Fruit fly (Drosophila melanogaster) whole organism, prepupa: ENCODE results near the gene ZnT35C.
A peak's percentile ranks its signal among the peaks of the same experiment; 100 is the strongest.

Experiments used
- Blimp-1 ChIP-seq: fragments of 200-800 bp; sonication (Bioruptor generic); optimal IDR thresholded peaks from 3 replicates; lab custom pipeline; 2017; ENCODE audit warnings: missing biosample characterization, missing genetic modification characterization, mild to moderate bottlenecking, moderate library complexity, missing genetic modification reagents
- CG10631 ChIP-seq: fragments of 200-800 bp; sonication (Bioruptor generic); optimal IDR thresholded peaks from 2 replicates; lab custom pipeline; 2016; ENCODE audit warnings: missing biosample characterization, missing genetic modification characterization
- CG10669 ChIP-seq: fragments of 200-800 bp; sonication (Bioruptor generic); optimal IDR thresholded peaks from 3 replicates; lab custom pipeline; 2018; ENCODE audit warnings: missing biosample characterization, mild to moderate bottlenecking, missing genetic modification characterization, moderate library complexity
- CG11294 ChIP-seq: fragments of 200-800 bp; sonication (Bioruptor generic); IDR thresholded peaks from 2 replicates; pipeline ENCODE4 v1.3.6; 2022; ENCODE audit warnings: missing biosample characterization, missing genetic modification characterization
- CG11762 ChIP-seq: fragments of 200-800 bp; sonication (Bioruptor generic); optimal IDR thresholded peaks from 3 replicates; lab custom pipeline; 2016; ENCODE audit warnings: missing biosample characterization, missing genetic modification characterization; ENCODE audit not compliant: insufficient read depth
- CG11902 ChIP-seq: fragments of 200-800 bp; sonication (Bioruptor generic); optimal IDR thresholded peaks from 3 replicates; lab custom pipeline; 2016; ENCODE audit warnings: missing biosample characterization, missing genetic modification characterization
- CG15336 ChIP-seq: fragments of 200-800 bp; sonication (Bioruptor generic); IDR thresholded peaks from 2 replicates; pipeline ENCODE4 v1.3.6; 2022; ENCODE audit warnings: missing biosample characterization, missing genetic modification characterization
- CG1621 ChIP-seq: fragments of 200-800 bp; sonication (Bioruptor generic); optimal IDR thresholded peaks from 3 replicates; lab custom pipeline; 2018; ENCODE audit warnings: missing biosample characterization, mild to moderate bottlenecking, missing genetic modification characterization
- CG16779 ChIP-seq: fragments of 200-800 bp; sonication (Bioruptor generic); optimal IDR thresholded peaks from 3 replicates; lab custom pipeline; 2017; ENCODE audit warnings: missing biosample characterization, mild to moderate bottlenecking, missing genetic modification characterization
- CG3032 ChIP-seq: fragments of 200-800 bp; optimal IDR thresholded peaks from 2 replicates; lab custom pipeline; 2019; ENCODE audit warnings: missing biosample characterization, mild to moderate bottlenecking, missing genetic modification characterization, moderate library complexity
- CG31627 ChIP-seq: fragments of 200-800 bp; sonication (Bioruptor generic); optimal IDR thresholded peaks from 3 replicates; lab custom pipeline; 2016; ENCODE audit warnings: missing biosample characterization, missing genetic modification characterization
- CG32006 ChIP-seq: fragments of 200-800 bp; sonication (Bioruptor generic); optimal IDR thresholded peaks from 3 replicates; lab custom pipeline; 2017; ENCODE audit warnings: missing biosample characterization, mild to moderate bottlenecking, missing genetic modification characterization
- CG34406 ChIP-seq: fragments of 200-800 bp; sonication (Bioruptor generic); optimal IDR thresholded peaks from 3 replicates; lab custom pipeline; 2016; ENCODE audit warnings: missing biosample characterization, missing genetic modification characterization
- CG3919 ChIP-seq: fragments of 200-800 bp; sonication (Bioruptor generic); optimal IDR thresholded peaks from 3 replicates; lab custom pipeline; 2016; ENCODE audit warnings: missing biosample characterization, missing genetic modification characterization
- CG6276 ChIP-seq: fragments of 200-800 bp; sonication (Bioruptor generic); optimal IDR thresholded peaks from 2 replicates; lab custom pipeline; 2017; ENCODE audit warnings: missing biosample characterization, mild to moderate bottlenecking, missing genetic modification characterization
- CG6808 ChIP-seq: fragments of 200-800 bp; sonication (Bioruptor generic); optimal IDR thresholded peaks from 3 replicates; lab custom pipeline; 2017; ENCODE audit warnings: missing biosample characterization, missing genetic modification characterization, mild to moderate bottlenecking, moderate library complexity, missing genetic modification reagents
- CG6854 ChIP-seq: fragments of 200-800 bp; sonication (Bioruptor generic); optimal IDR thresholded peaks from 2 replicates; lab custom pipeline; 2017; ENCODE audit warnings: missing biosample characterization, mild to moderate bottlenecking, missing genetic modification characterization
- CG8119 ChIP-seq: fragments of 200-800 bp; sonication (Bioruptor generic); IDR thresholded peaks from 3 replicates; pipeline ENCODE4 v1.3.6; 2022; ENCODE audit warnings: missing biosample characterization, missing genetic modification characterization
- CG8319 ChIP-seq: fragments of 200-800 bp; sonication (Bioruptor generic); optimal IDR thresholded peaks from 3 replicates; lab custom pipeline; 2016; ENCODE audit warnings: missing biosample characterization, missing genetic modification characterization
- CG8632 ChIP-seq: fragments of 200-800 bp; sonication (Bioruptor generic); optimal IDR thresholded peaks from 3 replicates; lab custom pipeline; 2016; ENCODE audit warnings: missing biosample characterization, missing genetic modification characterization
- CG9139 ChIP-seq: fragments of 200-800 bp; sonication (Bioruptor generic); optimal IDR thresholded peaks from 3 replicates; lab custom pipeline; 2017; ENCODE audit warnings: missing biosample characterization, mild to moderate bottlenecking, missing genetic modification characterization
- Eip75B ChIP-seq: fragments of 200-800 bp; sonication (Bioruptor generic); optimal IDR thresholded peaks from 3 replicates; lab custom pipeline; 2016; ENCODE audit warnings: missing biosample characterization, missing genetic modification characterization
- Eip93F ChIP-seq: fragments of 200-800 bp; sonication (Bioruptor generic); optimal IDR thresholded peaks from 2 replicates; lab custom pipeline; 2016; ENCODE audit warnings: missing biosample characterization, mild to moderate bottlenecking, missing genetic modification characterization
- Ets21C ChIP-seq: fragments of 200-800 bp; sonication (Bioruptor generic); optimal IDR thresholded peaks from 3 replicates; lab custom pipeline; 2016; ENCODE audit warnings: missing biosample characterization, missing genetic modification characterization
- Ets96B ChIP-seq: fragments of 200-800 bp; optimal IDR thresholded peaks from 2 replicates; lab custom pipeline; 2019; ENCODE audit warnings: missing biosample characterization, mild to moderate bottlenecking, missing genetic modification characterization, moderate library complexity
- Gug ChIP-seq: fragments of 200-800 bp; sonication (Bioruptor generic); IDR thresholded peaks from 2 replicates; pipeline ENCODE4 v1.3.6; 2022; ENCODE audit warnings: missing biosample characterization, missing genetic modification characterization
- Hr38 ChIP-seq: sonication (Bioruptor generic); optimal IDR thresholded peaks from 2 replicates; lab custom pipeline; 2016; ENCODE audit warnings: missing biosample characterization, missing genetic modification characterization
- Hr39 ChIP-seq: fragments of 200-800 bp; sonication (Bioruptor generic); optimal IDR thresholded peaks from 2 replicates; lab custom pipeline; 2016; ENCODE audit warnings: missing biosample characterization, missing genetic modification characterization
- Hr4 ChIP-seq: fragments of 200-800 bp; sonication (Bioruptor generic); optimal IDR thresholded peaks from 3 replicates; lab custom pipeline; 2016; ENCODE audit warnings: missing biosample characterization, missing genetic modification characterization
- Lpt ChIP-seq: fragments of 200-800 bp; sonication (Bioruptor generic); optimal IDR thresholded peaks from 3 replicates; lab custom pipeline; 2016; ENCODE audit warnings: missing biosample characterization, missing genetic modification characterization
- Met ChIP-seq: fragments of 200-800 bp; sonication (Bioruptor generic); optimal IDR thresholded peaks from 3 replicates; lab custom pipeline; 2016; ENCODE audit warnings: missing biosample characterization, missing genetic modification characterization
- OdsH ChIP-seq: fragments of 200-800 bp; sonication (Bioruptor generic); optimal IDR thresholded peaks from 3 replicates; lab custom pipeline; 2016; ENCODE audit warnings: missing biosample characterization, missing genetic modification characterization
- Sox102F ChIP-seq: fragments of 200-800 bp; sonication (Bioruptor generic); optimal IDR thresholded peaks from 2 replicates; lab custom pipeline; 2016; ENCODE audit warnings: missing biosample characterization, mild to moderate bottlenecking, missing genetic modification characterization
- Sox15 ChIP-seq: fragments of 200-800 bp; sonication (Bioruptor generic); optimal IDR thresholded peaks from 3 replicates; lab custom pipeline; 2016; ENCODE audit warnings: missing biosample characterization, missing genetic modification characterization
- achi ChIP-seq: fragments of 200-800 bp; sonication (Bioruptor generic); optimal IDR thresholded peaks from 3 replicates; lab custom pipeline; 2016; ENCODE audit warnings: missing biosample characterization, missing genetic modification characterization
- acj6 ChIP-seq: fragments of 200-800 bp; sonication (Bioruptor generic); optimal IDR thresholded peaks from 3 replicates; lab custom pipeline; 2016; ENCODE audit warnings: missing biosample characterization, missing genetic modification characterization
- dac ChIP-seq: fragments of 200-800 bp; sonication (Bioruptor generic); optimal IDR thresholded peaks from 2 replicates; lab custom pipeline; 2017; ENCODE audit warnings: missing biosample characterization, mild to moderate bottlenecking, missing genetic modification characterization
- dsx ChIP-seq: fragments of 200-800 bp; optimal IDR thresholded peaks from 3 replicates; lab custom pipeline; 2019; ENCODE audit warnings: missing biosample characterization, mild to moderate bottlenecking, missing genetic modification characterization, moderate library complexity; ENCODE audit not compliant: poor library complexity, severe bottlenecking
- eg ChIP-seq: fragments of 200-800 bp; sonication (Bioruptor generic); IDR thresholded peaks from 3 replicates; pipeline ENCODE4 v1.3.6; 2022; ENCODE audit warnings: missing biosample characterization, missing genetic modification characterization
- esn ChIP-seq: fragments of 200-800 bp; sonication (Bioruptor generic); optimal IDR thresholded peaks from 2 replicates; lab custom pipeline; 2016; ENCODE audit warnings: missing biosample characterization, mild to moderate bottlenecking, missing genetic modification characterization, moderate library complexity
- fd59A ChIP-seq: fragments of 200-800 bp; sonication (Bioruptor generic); optimal IDR thresholded peaks from 2 replicates; lab custom pipeline; 2017; ENCODE audit warnings: missing biosample characterization, mild to moderate bottlenecking, missing genetic modification characterization, missing genetic modification reagents
- fd85E ChIP-seq: fragments of 200-800 bp; sonication (Bioruptor generic); optimal IDR thresholded peaks from 3 replicates; lab custom pipeline; 2016; ENCODE audit warnings: missing biosample characterization, missing genetic modification characterization
- fkh ChIP-seq: fragments of 200-800 bp; sonication (Bioruptor generic); optimal IDR thresholded peaks from 3 replicates; lab custom pipeline; 2017; ENCODE audit warnings: missing biosample characterization, mild to moderate bottlenecking, missing genetic modification characterization, moderate library complexity
- lz ChIP-seq: fragments of 200-800 bp; sonication (Bioruptor generic); optimal IDR thresholded peaks from 3 replicates; lab custom pipeline; 2016; ENCODE audit warnings: missing biosample characterization, missing genetic modification characterization
- net ChIP-seq: fragments of 200-800 bp; sonication (Bioruptor generic); optimal IDR thresholded peaks from 3 replicates; lab custom pipeline; 2016; ENCODE audit warnings: missing biosample characterization, missing genetic modification characterization
- pdm3 ChIP-seq: fragments of 200-800 bp; sonication (Bioruptor generic); optimal IDR thresholded peaks from 3 replicates; lab custom pipeline; 2016; ENCODE audit warnings: missing biosample characterization, missing genetic modification characterization
- salr ChIP-seq, 2 experiments: fragments of 200-800 bp; sonication (Bioruptor generic); optimal IDR thresholded peaks; 3 replicates each; lab custom pipeline; 2016 to 2018; ENCODE audit warnings: missing biosample characterization in 2 of 2, missing genetic modification characterization in 2 of 2, mild to moderate bottlenecking in 1 of 2
- ss ChIP-seq, 2 experiments: fragments of 200-800 bp; sonication (Bioruptor generic); optimal IDR thresholded peaks; 2 replicates in 1 of 2; 3 replicates in 1 of 2; lab custom pipeline; 2017 to 2018; ENCODE audit warnings: mild to moderate bottlenecking in 2 of 2, missing biosample characterization in 2 of 2, missing genetic modification characterization in 2 of 2, moderate library complexity in 1 of 2
- svp ChIP-seq: fragments of 200-800 bp; sonication (Bioruptor generic); peaks from one replicate; lab custom pipeline; 2016; ENCODE audit warnings: missing biosample characterization, missing genetic modification characterization
- topi ChIP-seq: fragments of 200-800 bp; sonication (Bioruptor generic); optimal IDR thresholded peaks from 3 replicates; lab custom pipeline; 2016; ENCODE audit warnings: missing biosample characterization, missing genetic modification characterization
- vri ChIP-seq: fragments of 200-800 bp; sonication (Bioruptor generic); optimal IDR thresholded peaks from 3 replicates; lab custom pipeline; 2016; ENCODE audit warnings: missing biosample characterization, mild to moderate bottlenecking, missing genetic modification characterization

The ZnT35C gene

DNA sequence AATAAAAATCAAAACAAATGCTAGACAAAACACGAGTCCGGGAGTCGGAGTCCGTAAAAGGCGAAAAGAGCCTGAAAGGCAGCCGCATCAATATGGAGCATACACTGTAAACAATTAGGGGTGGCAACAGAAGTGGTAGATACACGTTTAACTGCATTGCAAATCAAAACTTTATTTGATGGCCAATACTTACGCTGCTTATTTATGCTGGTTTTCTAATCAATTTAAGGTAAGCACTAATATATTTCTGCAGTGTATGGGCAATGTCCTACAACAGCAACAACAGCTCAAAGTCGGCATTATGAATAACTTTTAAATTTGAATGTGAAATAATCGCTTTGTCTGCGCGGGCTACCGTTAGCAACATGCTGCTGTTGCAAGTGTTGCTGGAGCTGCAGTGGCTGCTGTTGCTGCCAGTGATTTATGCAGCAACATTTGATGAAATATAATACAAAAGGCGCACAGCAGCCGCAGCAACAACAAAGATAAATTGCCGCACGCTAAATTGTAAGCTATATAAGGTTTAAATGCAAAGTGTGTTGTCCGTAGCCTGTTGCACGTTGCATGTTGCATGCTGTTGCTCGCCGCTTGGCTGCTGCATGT lies 26.1 kb upstream of the ZnT35C start:
- TF ChIP-seq Ets96B = peak; percentile 14
- TF ChIP-seq lz (GFP tag; lab: Kevin White, UChicago) = no peak
- no peak for TF ChIP-seq Gug (GFP tag; lab: Robert Waterston, UW)
- peak; percentile 24 for TF ChIP-seq CG6276 (GFP tag; lab: Kevin White, UChicago)
- peak; percentile 7 for TF ChIP-seq CG10631
- TF ChIP-seq CG6854 (GFP tag; lab: Kevin White, UChicago) = no peak
- TF ChIP-seq acj6 (GFP tag; lab: Kevin White, UChicago) = peak; percentile 42
- peak; percentile 5 for TF ChIP-seq Eip75B
- 0 out of 3 replicates have a peak, but pooled peaks have one; percentile 40 for TF ChIP-seq CG8119 (GFP tag; lab: Robert Waterston, UW)
- peak; percentile 26 for TF ChIP-seq Hr39 (GFP tag; lab: Kevin White, UChicago)
- no peak for TF ChIP-seq CG34406 (GFP tag; lab: Kevin White, UChicago)
- TF ChIP-seq Blimp-1 = no peak
- peak; percentile 44 for TF ChIP-seq CG3919 (GFP tag; lab: Kevin White, UChicago)
- TF ChIP-seq Ets21C (GFP tag; lab: Kevin White, UChicago) = no peak
- TF ChIP-seq Sox102F (GFP tag; lab: Kevin White, UChicago) = peak; percentile 1
- no peak for TF ChIP-seq fkh
- peak; percentile 32 for TF ChIP-seq CG3032 (tag; lab: Kevin White, UChicago)
- TF ChIP-seq CG8319 (GFP tag; lab: Kevin White, UChicago) = no peak
- TF ChIP-seq vri (GFP tag; lab: Kevin White, UChicago) = no peak
- peak; percentile 35 for TF ChIP-seq achi
- no peak for TF ChIP-seq Hr38 (GFP tag; lab: Kevin White, UChicago)
- TF ChIP-seq esn (GFP tag; lab: Kevin White, UChicago) = peak; percentile 25
- TF ChIP-seq CG1621 (tag; lab: Kevin White, UChicago) = no peak
- TF ChIP-seq CG11762 (GFP tag; lab: Kevin White, UChicago) = no peak
- TF ChIP-seq CG31627 = peak; percentile 35
- no peak for TF ChIP-seq Sox15 (GFP tag; lab: Kevin White, UChicago)
- no peak for TF ChIP-seq CG6808 (GFP tag; lab: Kevin White, UChicago)
- TF ChIP-seq Eip93F (GFP tag; lab: Kevin White, UChicago) = no peak
- no peak for TF ChIP-seq net
- no peak for TF ChIP-seq CG9139 (GFP tag; lab: Kevin White, UChicago)
- no peak for TF ChIP-seq dac (GFP tag; lab: Kevin White, UChicago)
- no peak for TF ChIP-seq dsx (GFP tag; lab: Kevin White, UChicago)
- peak; percentile 54 for TF ChIP-seq Hr4 (GFP tag; lab: Kevin White, UChicago)
- TF ChIP-seq ss (GFP tag; optimal IDR thresholded peaks at IDR 0.05; lab: Kevin White, UChicago) = no peak
- TF ChIP-seq eg = 0 out of 3 replicates have a peak, but pooled peaks have one; percentile 29
- TF ChIP-seq CG11902 (GFP tag; lab: Kevin White, UChicago) = no peak
- TF ChIP-seq CG11294 (GFP tag; lab: Robert Waterston, UW) = no peak
- peak; percentile 30 for TF ChIP-seq topi
- no peak for TF ChIP-seq salr (GFP tag; optimal IDR thresholded peaks at IDR 0.05; lab: Kevin White, UChicago)
- TF ChIP-seq fd85E = no peak
- TF ChIP-seq Met = peak; percentile 8
- TF ChIP-seq CG15336 (GFP tag; lab: Robert Waterston, UW) = no peak
- peak; percentile 1 for TF ChIP-seq OdsH (GFP tag; lab: Kevin White, UChicago)
- no peak for TF ChIP-seq Lpt (GFP tag; lab: Kevin White, UChicago)
- no peak for TF ChIP-seq CG8632
- peak; percentile 78 for TF ChIP-seq svp (GFP tag; lab: Kevin White, UChicago)
- TF ChIP-seq CG10669 = peak; percentile 22
- TF ChIP-seq pdm3 (GFP tag; lab: Kevin White, UChicago) = peak; percentile 40
- no peak for TF ChIP-seq fd59A (GFP tag; lab: Kevin White, UChicago)
- TF ChIP-seq CG16779 = no peak
- peak; percentile 35 for TF ChIP-seq CG32006
